Fruit fly (Drosophila melanogaster) Kc167 (cell line): ENCODE measurements around the gene Atf3.

Experiments
- Sin3A ChIP-seq: fragments of >200 bp; optimal IDR thresholded peaks from 2 replicates; lab custom pipeline; 2018; ENCODE audit warnings: missing external identifiers
- h ChIP-seq: fragments of >200 bp; optimal IDR thresholded peaks from 3 replicates; lab custom pipeline; 2018; ENCODE audit warnings: missing external identifiers
- insv ChIP-seq: fragments of >200 bp; optimal IDR thresholded peaks from 3 replicates; lab custom pipeline; 2018; ENCODE audit warnings: missing external identifiers
- ttk ChIP-seq: sonication (Bioruptor generic); optimal IDR thresholded peaks from 2 replicates; lab custom pipeline; 2017; ENCODE audit warnings: missing external identifiers

DNA sequence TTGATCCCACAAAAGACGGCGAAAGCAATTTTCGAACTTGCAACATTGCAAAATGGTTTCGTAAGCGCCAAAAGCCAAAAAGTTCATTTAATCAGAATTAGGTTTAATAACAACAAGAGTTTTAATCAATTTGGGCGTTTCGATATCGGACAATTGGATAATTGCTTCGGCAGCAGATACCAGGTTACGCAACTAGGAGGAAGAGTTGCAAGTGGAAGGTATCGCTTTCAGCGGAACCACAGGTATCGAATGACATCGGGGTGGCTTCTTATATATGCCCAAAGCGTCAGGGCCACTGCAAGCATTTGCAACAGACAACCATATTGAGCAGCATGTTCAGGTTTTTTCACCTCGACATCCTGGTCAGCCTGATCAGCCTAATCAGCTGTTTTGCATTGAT, 68.6 kb downstream of the Atf3 start, which contains the start of gene CG14624:
- TF ChIP-seq ttk (no peak), h (lab: Kevin White, UChicago) (no peak), insv (lab: Kevin White, UChicago) (no peak), Sin3A (lab: Kevin White, UChicago) (no peak)
